Fruit fly (Drosophila melanogaster) whole organism, embryonic: Measurements from ENCODE around the gene Gclc.

ENCODE experiments used
- CG1024 ChIP-seq: fragments of 200-800 bp; sonication (Bioruptor generic); IDR thresholded peaks from 2 replicates; pipeline ENCODE4 v1.3.6; 2022; ENCODE audit warnings: missing biosample characterization, missing genetic modification characterization
- CG12104 ChIP-seq: fragments of 200-800 bp; sonication (Bioruptor generic); optimal IDR thresholded peaks from 3 replicates; lab custom pipeline; 2016; ENCODE audit warnings: missing biosample characterization, missing genetic modification characterization
- CG14860 ChIP-seq: fragments of 200-800 bp; sonication (Bioruptor generic); IDR thresholded peaks from 3 replicates; pipeline ENCODE4 v1.3.6; 2022; ENCODE audit warnings: missing biosample characterization, missing genetic modification characterization; ENCODE audit not compliant: partially characterized antibody
- CG15011 ChIP-seq: fragments of 200-800 bp; sonication (Bioruptor generic); optimal IDR thresholded peaks from 3 replicates; lab custom pipeline; 2018; ENCODE audit warnings: missing biosample characterization, mild to moderate bottlenecking, missing genetic modification characterization
- CG15073 ChIP-seq: fragments of 200-800 bp; sonication (Bioruptor generic); optimal IDR thresholded peaks from 2 replicates; lab custom pipeline; 2016; ENCODE audit warnings: missing biosample characterization, missing genetic modification characterization
- CG1529 ChIP-seq: fragments of 200-800 bp; sonication (Bioruptor generic); optimal IDR thresholded peaks from 3 replicates; lab custom pipeline; 2018; ENCODE audit warnings: missing biosample characterization, missing genetic modification characterization
- CG17186 ChIP-seq: fragments of 200-800 bp; sonication (Bioruptor generic); optimal IDR thresholded peaks from 3 replicates; lab custom pipeline; 2017; ENCODE audit warnings: missing biosample characterization, missing genetic modification reagents, missing genetic modification characterization
- CG17359 ChIP-seq: fragments of 200-800 bp; sonication (Bioruptor generic); optimal IDR thresholded peaks from 3 replicates; lab custom pipeline; 2018; ENCODE audit warnings: missing biosample characterization, mild to moderate bottlenecking, missing genetic modification characterization, moderate library complexity
- CG17802 ChIP-seq: fragments of 200-800 bp; sonication (Bioruptor generic); optimal IDR thresholded peaks from 2 replicates; lab custom pipeline; 2018; ENCODE audit warnings: missing biosample characterization, mild to moderate bottlenecking, missing genetic modification characterization, moderate library complexity
- CG17829 ChIP-seq: fragments of 200-800 bp; optimal IDR thresholded peaks from 2 replicates; lab custom pipeline; 2019; ENCODE audit warnings: missing biosample characterization, mild to moderate bottlenecking, missing genetic modification characterization, moderate library complexity
- CG17912 ChIP-seq: fragments of 200-800 bp; sonication (Bioruptor generic); optimal IDR thresholded peaks from 2 replicates; lab custom pipeline; 2018; ENCODE audit warnings: missing biosample characterization, mild to moderate bottlenecking, missing genetic modification characterization
- CG30431 ChIP-seq: fragments of 200-800 bp; sonication (Bioruptor generic); optimal IDR thresholded peaks from 2 replicates; lab custom pipeline; 2017; ENCODE audit warnings: missing biosample characterization, missing genetic modification characterization
- CG32767 ChIP-seq: fragments of 200-800 bp; sonication (Bioruptor generic); IDR thresholded peaks from 2 replicates; pipeline ENCODE4 v1.3.6; 2022; ENCODE audit warnings: missing biosample characterization, missing genetic modification characterization
- CG3407 ChIP-seq: fragments of 200-800 bp; sonication (Bioruptor generic); optimal IDR thresholded peaks from 2 replicates; lab custom pipeline; 2018; ENCODE audit warnings: missing biosample characterization, mild to moderate bottlenecking, missing genetic modification characterization
- CG4854 ChIP-seq: fragments of 200-800 bp; sonication (Bioruptor generic); optimal IDR thresholded peaks from 2 replicates; lab custom pipeline; 2016; ENCODE audit warnings: missing biosample characterization, missing genetic modification characterization, inconsistent platforms
- CG6683 ChIP-seq: fragments of 200-800 bp; sonication (Bioruptor generic); optimal IDR thresholded peaks from 2 replicates; lab custom pipeline; 2017; ENCODE audit warnings: missing biosample characterization, mild to moderate bottlenecking, missing genetic modification characterization, missing genetic modification reagents
- CG6791 ChIP-seq: fragments of 200-800 bp; sonication (Bioruptor generic); IDR thresholded peaks from 3 replicates; pipeline ENCODE4 v1.3.6; 2022; ENCODE audit warnings: missing biosample characterization, missing genetic modification characterization; ENCODE audit not compliant: partially characterized antibody
- CG7786 ChIP-seq: fragments of 200-800 bp; sonication (Bioruptor generic); optimal IDR thresholded peaks from 2 replicates; lab custom pipeline; 2016; ENCODE audit warnings: missing biosample characterization, missing genetic modification characterization
- Dad ChIP-seq: fragments of 200-800 bp; sonication (Bioruptor generic); optimal IDR thresholded peaks from 3 replicates; lab custom pipeline; 2016; ENCODE audit warnings: missing biosample characterization, missing genetic modification characterization
- Dll ChIP-seq: fragments of 200-800 bp; sonication (Bioruptor generic); IDR thresholded peaks from 4 replicates; pipeline ENCODE4 v1.3.6; 2022; ENCODE audit warnings: missing biosample characterization, missing genetic modification characterization; ENCODE audit not compliant: partially characterized antibody
- Drgx ChIP-seq: fragments of 200-800 bp; sonication (Bioruptor generic); IDR thresholded peaks from 2 replicates; pipeline ENCODE4 v1.3.6; 2022; ENCODE audit warnings: missing biosample characterization, missing genetic modification characterization
- Hand ChIP-seq: fragments of 200-800 bp; sonication (Bioruptor generic); optimal IDR thresholded peaks from 2 replicates; lab custom pipeline; 2017; ENCODE audit warnings: mild to moderate bottlenecking, missing biosample characterization, missing genetic modification reagents, missing genetic modification characterization
- Hmx ChIP-seq: fragments of 200-800 bp; sonication (Bioruptor generic); optimal IDR thresholded peaks from 2 replicates; lab custom pipeline; 2016; ENCODE audit warnings: missing biosample characterization, missing genetic modification characterization
- Hr39 ChIP-seq: fragments of >200 bp; optimal IDR thresholded peaks from 2 replicates; lab custom pipeline; 2017
- Hr51 ChIP-seq, 2 experiments: fragments of 200-800 bp; sonication (Bioruptor generic); optimal IDR thresholded peaks; 2 replicates in 1 of 2; 3 replicates in 1 of 2; lab custom pipeline; 2016 to 2018; ENCODE audit warnings: missing biosample characterization in 2 of 2, missing genetic modification characterization in 2 of 2, mild to moderate bottlenecking in 1 of 2, moderate library complexity in 1 of 2
- MBD-R2 ChIP-seq: fragments of 200-800 bp; sonication (Bioruptor generic); IDR thresholded peaks from 2 replicates; pipeline ENCODE4 v1.3.6; 2022; ENCODE audit warnings: missing biosample characterization, missing genetic modification characterization
- Mes4 ChIP-seq: fragments of 200-800 bp; sonication (Bioruptor generic); optimal IDR thresholded peaks from 2 replicates; lab custom pipeline; 2016; ENCODE audit warnings: missing biosample characterization, missing genetic modification characterization
- Rfx ChIP-seq: fragments of 200-800 bp; sonication (Bioruptor generic); IDR thresholded peaks from 2 replicates; pipeline ENCODE4 v1.3.6; 2022; ENCODE audit warnings: missing biosample characterization, missing genetic modification characterization
- Sox100B ChIP-seq: fragments of 200-800 bp; sonication (Bioruptor generic); optimal IDR thresholded peaks from 3 replicates; lab custom pipeline; 2018; ENCODE audit warnings: missing biosample characterization, mild to moderate bottlenecking, missing genetic modification characterization
- Spps ChIP-seq: fragments of 200-800 bp; sonication (Bioruptor generic); optimal IDR thresholded peaks from 2 replicates; lab custom pipeline; 2018; ENCODE audit warnings: missing biosample characterization, mild to moderate bottlenecking, missing genetic modification characterization
- ara ChIP-seq: fragments of 200-800 bp; sonication (Bioruptor generic); IDR thresholded peaks from 2 replicates; pipeline ENCODE4 v1.3.6; 2022; ENCODE audit warnings: missing biosample characterization, missing genetic modification characterization
- cad ChIP-seq: fragments of >200 bp; optimal IDR thresholded peaks from 2 replicates; lab custom pipeline; 2017; ENCODE audit warnings: missing biosample characterization, missing genetic modification characterization
- dm ChIP-seq: fragments of 200-800 bp; sonication (Bioruptor generic); optimal IDR thresholded peaks from 3 replicates; lab custom pipeline; 2016; ENCODE audit warnings: missing biosample characterization, missing genetic modification characterization
- ems ChIP-seq: fragments of 200-800 bp; sonication (Bioruptor generic); optimal IDR thresholded peaks from 3 replicates; lab custom pipeline; 2016; ENCODE audit warnings: missing biosample characterization, missing genetic modification characterization
- gro ChIP-seq: fragments of 200-800 bp; sonication (Bioruptor generic); optimal IDR thresholded peaks from 2 replicates; lab custom pipeline; 2016; ENCODE audit warnings: missing biosample characterization, missing genetic modification characterization
- jing ChIP-seq: fragments of 200-800 bp; sonication (Bioruptor generic); optimal IDR thresholded peaks from 2 replicates; lab custom pipeline; 2018; ENCODE audit warnings: missing biosample characterization, mild to moderate bottlenecking, missing genetic modification characterization
- mam ChIP-seq: fragments of 200-800 bp; sonication (Bioruptor generic); optimal IDR thresholded peaks from 3 replicates; lab custom pipeline; 2016; ENCODE audit warnings: missing biosample characterization, missing genetic modification characterization
- onecut ChIP-seq: fragments of 200-800 bp; sonication (Bioruptor generic); IDR thresholded peaks from 2 replicates; pipeline ENCODE4 v1.3.6; 2022; ENCODE audit warnings: missing biosample characterization, missing genetic modification characterization
- otp ChIP-seq: fragments of 200-800 bp; sonication (Bioruptor generic); IDR thresholded peaks from 3 replicates; pipeline ENCODE4, ENCODE4 v1.3.6; 2022; ENCODE audit warnings: missing biosample characterization, missing genetic modification characterization
- pb ChIP-seq: fragments of 200-800 bp; sonication (Bioruptor generic); optimal IDR thresholded peaks from 3 replicates; lab custom pipeline; 2016; ENCODE audit warnings: missing biosample characterization, missing genetic modification characterization
- pros ChIP-seq: fragments of 200-800 bp; sonication (Bioruptor generic); optimal IDR thresholded peaks from 3 replicates; lab custom pipeline; 2019; ENCODE audit warnings: missing biosample characterization, mild to moderate bottlenecking, missing genetic modification characterization, moderate library complexity
- repo ChIP-seq: fragments of 200-800 bp; sonication (Bioruptor generic); optimal IDR thresholded peaks from 2 replicates; lab custom pipeline; 2016; ENCODE audit warnings: missing biosample characterization, missing genetic modification characterization
- schlank ChIP-seq: fragments of 200-800 bp; sonication (Bioruptor generic); optimal IDR thresholded peaks from 2 replicates; lab custom pipeline; 2018; ENCODE audit warnings: missing biosample characterization, mild to moderate bottlenecking, missing genetic modification characterization
- slbo ChIP-seq: fragments of 200-800 bp; sonication (Bioruptor generic); IDR thresholded peaks from 2 replicates; pipeline ENCODE4 v1.3.6; 2022; ENCODE audit warnings: missing biosample characterization, missing genetic modification characterization
- slp2 ChIP-seq: fragments of 200-800 bp; sonication (Bioruptor generic); optimal IDR thresholded peaks from 2 replicates; lab custom pipeline; 2016; ENCODE audit warnings: missing biosample characterization, missing genetic modification characterization
- sna ChIP-seq: fragments of 200-800 bp; sonication (Bioruptor generic); IDR thresholded peaks from 2 replicates; pipeline ENCODE4 v1.3.6; 2022; ENCODE audit warnings: missing biosample characterization, missing genetic modification characterization; ENCODE audit not compliant: partially characterized antibody
- sr ChIP-seq: fragments of 200-800 bp; sonication (Bioruptor generic); IDR thresholded peaks from 3 replicates; pipeline ENCODE4 v1.3.6; 2022; ENCODE audit warnings: missing biosample characterization, missing genetic modification characterization
- tup ChIP-seq: fragments of 200-800 bp; sonication (Bioruptor generic); optimal IDR thresholded peaks from 2 replicates; lab custom pipeline; 2016; ENCODE audit warnings: missing biosample characterization, mild to moderate bottlenecking, missing genetic modification characterization, moderate library complexity
- vfl ChIP-seq: fragments of 200-800 bp; sonication (Bioruptor generic); optimal IDR thresholded peaks from 2 replicates; lab custom pipeline; 2016; ENCODE audit warnings: missing biosample characterization, missing genetic modification characterization
- yki ChIP-seq: fragments of >200 bp; optimal IDR thresholded peaks from 3 replicates; lab custom pipeline; 2018

Gclc gene

dm6 chrX:8101479-8102198, 14.3 kb downstream of the Gclc start, which contains the start of gene CG2258 (continued):
- TF ChIP-seq Dll (GFP tag; lab: Robert Waterston, UW): no peak
- peak; percentile 22 for TF ChIP-seq CG17912 (GFP tag; lab: Kevin White, UChicago)
- TF ChIP-seq schlank (tag; lab: Kevin White, UChicago): peak; percentile 59
- no peak for TF ChIP-seq vfl (GFP tag; lab: Kevin White, UChicago)
- TF ChIP-seq sna (GFP tag; lab: Robert Waterston, UW): no peak
- peak; percentile 87 for TF ChIP-seq otp (GFP tag; lab: Robert Waterston, UW)
- no peak for TF ChIP-seq pros (GFP tag; lab: Kevin White, UChicago)
- TF ChIP-seq CG12104 (GFP tag; lab: Kevin White, UChicago): peak; percentile 60
- TF ChIP-seq repo (GFP tag; lab: Kevin White, UChicago): peak; percentile 62
- no peak for TF ChIP-seq CG6791
- TF ChIP-seq Hand (GFP tag; lab: Kevin White, UChicago): peak; percentile 66
- peak; percentile 15 for TF ChIP-seq slp2
- peak; percentile 75 for TF ChIP-seq CG3407 (GFP tag; lab: Kevin White, UChicago)
- no peak for TF ChIP-seq cad (GFP tag; lab: Kevin White, UChicago)
- peak; percentile 76 for TF ChIP-seq CG15011 (GFP tag; lab: Kevin White, UChicago)
- peak; percentile 76 for TF ChIP-seq CG32767 (GFP tag; lab: Robert Waterston, UW)
- peak; percentile 50 for TF ChIP-seq dm (GFP tag; lab: Kevin White, UChicago)
- no peak for TF ChIP-seq CG15073
- TF ChIP-seq Hmx: peak; percentile 5
- TF ChIP-seq MBD-R2: peak; percentile 68; the same call in 1 of the 2 replicates
- peak; percentile 65 for TF ChIP-seq CG30431 (GFP tag; lab: Kevin White, UChicago)
- peak; percentile 76 for TF ChIP-seq CG1024 (GFP tag; lab: Robert Waterston, UW)
- TF ChIP-seq CG17829 (tag; lab: Kevin White, UChicago): peak; percentile 87
- peak; percentile 83 for TF ChIP-seq Sox100B
- peak; percentile 53; the same call in 1 of the 2 replicates for TF ChIP-seq onecut
- TF ChIP-seq gro: no peak
- no peak for TF ChIP-seq Dad
- TF ChIP-seq Mes4 (GFP tag; lab: Kevin White, UChicago): no peak
- TF ChIP-seq yki: no peak
- no peak for TF ChIP-seq Hr39 (lab: Kevin White, UChicago)
- TF ChIP-seq ems (GFP tag; lab: Kevin White, UChicago): peak; percentile 73
- TF ChIP-seq mam (GFP tag; lab: Kevin White, UChicago): peak; percentile 17
- peak; percentile 67 for TF ChIP-seq CG17802 (tag; lab: Kevin White, UChicago)
- TF ChIP-seq CG4854 (GFP tag; lab: Kevin White, UChicago): peak; percentile 46
- peak; percentile 38 for TF ChIP-seq pb (GFP tag; lab: Kevin White, UChicago)
- peak; percentile 69 for TF ChIP-seq Spps (tag; lab: Kevin White, UChicago)
- peak; percentile 70; the same call in 1 of the 3 replicates for TF ChIP-seq sr
- TF ChIP-seq CG6683 (GFP tag; lab: Kevin White, UChicago): peak; percentile 60
- TF ChIP-seq jing: peak; percentile 68
- TF ChIP-seq Hr51 (GFP tag; optimal IDR thresholded peaks at IDR 0.05; lab: Kevin White, UChicago): peak; percentile 44 to 85
- peak; percentile 95 for TF ChIP-seq CG17359 (tag; lab: Kevin White, UChicago)
- peak; percentile 82 for TF ChIP-seq CG1529 (GFP tag; lab: Kevin White, UChicago)
- TF ChIP-seq CG17186: no peak
- TF ChIP-seq Drgx (GFP tag; lab: Robert Waterston, UW): peak; percentile 96
- peak; percentile 90 for TF ChIP-seq slbo (GFP tag; lab: Robert Waterston, UW)
- peak; percentile 72 for TF ChIP-seq CG7786 (GFP tag; lab: Kevin White, UChicago)
- TF ChIP-seq CG14860 (GFP tag; lab: Robert Waterston, UW): no peak
- TF ChIP-seq Rfx (GFP tag; lab: Robert Waterston, UW): peak; percentile 88
- TF ChIP-seq ara (GFP tag; lab: Robert Waterston, UW): peak; percentile 70
- TF ChIP-seq tup: peak; percentile 58
